Worm (Caenorhabditis elegans): ENCODE results near the gene exc-9.

The exc-9 gene

DNA sequence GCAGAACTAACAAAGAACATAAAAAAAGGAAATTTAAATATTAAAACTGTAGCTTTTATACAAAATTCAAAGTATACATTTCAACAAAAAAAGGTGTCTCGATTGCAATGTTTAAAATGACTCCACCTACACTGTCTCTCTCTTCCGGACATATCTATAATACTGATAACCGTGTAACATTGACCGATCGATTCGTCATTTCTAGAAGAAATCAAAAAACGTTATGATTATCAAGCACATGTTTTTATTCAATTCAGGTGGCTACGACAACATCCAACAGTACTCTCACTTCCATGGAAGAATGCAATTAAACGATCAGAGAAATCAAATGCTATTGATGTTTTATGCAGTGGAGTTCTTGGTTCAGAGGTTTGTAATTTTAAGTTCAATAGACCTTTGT lies 42.3 kb downstream of the exc-9 start:
- TF ChIP-seq ama-1 (optimal IDR thresholded peaks at IDR 0.05) (no peak), pros-1 (tag; optimal IDR thresholded peaks at IDR 0.05) (no peak), nfya-1 (tag; optimal IDR thresholded peaks at IDR 0.05) (no peak), ceh-31 (tag; optimal IDR thresholded peaks at IDR 0.05) (no peak), ceh-24 (tag; optimal IDR thresholded peaks at IDR 0.05) (no peak), hlh-8 (tag; optimal IDR thresholded peaks at IDR 0.05) (no peak)

- no peak for TF ChIP-seq ztf-16 (tag; optimal IDR thresholded peaks at IDR 0.05)
- no peak for TF ChIP-seq ceh-34 (tag; optimal IDR thresholded peaks at IDR 0.05)
- no peak for TF ChIP-seq ceh-45 (GFP tag; IDR thresholded peaks at IDR 0.05)
- TF ChIP-seq zip-5 (tag; optimal IDR thresholded peaks at IDR 0.05) = no peak
- TF ChIP-seq tbx-7 (tag; optimal IDR thresholded peaks at IDR 0.05) = no peak
- no peak for TF ChIP-seq unc-42 (tag; optimal IDR thresholded peaks at IDR 0.05)
- no peak for TF ChIP-seq ets-4 (tag; optimal IDR thresholded peaks at IDR 0.05)
- no peak for TF ChIP-seq ceh-6 (GFP tag; optimal IDR thresholded peaks at IDR 0.05)
- no peak for TF ChIP-seq ref-2 (tag; optimal IDR thresholded peaks at IDR 0.05)
- TF ChIP-seq mec-3 (tag; optimal IDR thresholded peaks at IDR 0.05; ENCODE audit: borderline replicate concordance) = no peak
- TF ChIP-seq ttx-3 (tag; optimal IDR thresholded peaks at IDR 0.05) = no peak
- no peak for TF ChIP-seq ceh-48 (tag; optimal IDR thresholded peaks at IDR 0.05)
- no peak for TF ChIP-seq sdc-2 (tag; optimal IDR thresholded peaks at IDR 0.05)
These were observed 42.9 kb downstream of the exc-9 start for ce11 chrIV:7897953-7898352.

DNA sequence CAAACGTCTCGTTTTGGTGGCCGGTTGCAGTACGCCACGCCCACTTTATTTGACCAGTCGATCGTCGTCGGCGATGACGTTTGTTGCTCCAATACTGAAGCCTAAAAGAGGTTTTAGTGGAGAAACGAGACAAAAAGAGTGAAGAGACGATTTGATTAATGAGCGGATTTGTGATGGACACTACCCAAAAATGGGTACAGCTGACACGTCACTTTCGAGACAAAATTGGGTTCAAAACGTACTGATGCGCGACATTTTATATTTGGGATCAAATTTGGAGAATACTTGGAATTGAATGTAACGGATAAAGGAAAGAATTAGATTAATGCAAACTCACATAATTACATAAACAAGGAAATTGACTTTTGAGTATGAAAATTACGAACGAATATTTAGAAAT lies 43.4 kb downstream of the exc-9 start, which contains the start of gene ilys-4:
TSS of gene ilys-4 (minus strand) at position 101 of the 400 bp plus-strand sequence.
- TF ChIP-seq hlh-30 (tag; optimal IDR thresholded peaks at IDR 0.05; ENCODE audit: insufficient read depth) = no peak
- no peak for TF ChIP-seq elt-2 (tag; optimal IDR thresholded peaks at IDR 0.05)
- no peak for TF ChIP-seq elt-4 (tag; optimal IDR thresholded peaks at IDR 0.05)
- TF ChIP-seq pat-9 (tag; optimal IDR thresholded peaks at IDR 0.05) = no peak
- no peak for TF ChIP-seq sdc-2 (tag; optimal IDR thresholded peaks at IDR 0.05)

Measured in whole organism, late embryonic.